Fruit fly (Drosophila melanogaster): ENCODE data around the gene Apc2.

Gene Apc2

DNA sequence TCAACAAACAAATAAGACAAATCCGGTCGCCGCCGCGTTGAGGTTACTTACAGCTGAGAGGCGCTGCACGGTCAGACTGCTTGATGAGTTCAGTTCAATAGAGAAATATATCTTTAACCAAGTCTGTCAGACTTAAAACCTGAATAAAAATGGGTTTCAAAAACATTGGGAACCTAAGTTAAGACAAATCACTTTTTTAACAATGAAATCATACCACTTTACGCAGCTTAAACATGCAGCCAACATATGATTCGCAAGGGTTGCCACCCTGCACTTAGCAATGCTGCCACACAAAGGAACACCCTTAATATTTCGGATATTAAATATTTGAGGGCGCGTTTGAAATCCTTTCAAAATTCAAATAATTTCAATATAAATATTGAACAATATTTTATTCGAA lies 24.9 kb downstream of the Apc2 start, which contains the start of gene CG5515 (continued):
- TF ChIP-seq lilli (GFP tag; optimal IDR thresholded peaks at IDR 0.05) (peak; percentile 88), Dip2 (GFP tag; IDR thresholded peaks at IDR 0.05) (no peak), gsb (GFP tag; IDR thresholded peaks at IDR 0.05) (peak; percentile 72), CG2199 (GFP tag; IDR thresholded peaks at IDR 0.05) (no peak), Dfd (GFP tag; optimal IDR thresholded peaks at IDR 0.05) (no peak), esg (GFP tag; conservative IDR thresholded peaks at IDR 0.05) (peak; percentile 87), sc (optimal IDR thresholded peaks at IDR 0.05) (no peak), sc (GFP tag; optimal IDR thresholded peaks at IDR 0.05) (peak; percentile 20), Ets65A (GFP tag) (peak; percentile 97), CG1024 (GFP tag; IDR thresholded peaks at IDR 0.05) (peak; percentile 51), fd96Cb (tag; optimal IDR thresholded peaks at IDR 0.05) (peak; percentile 49), unc-4 (GFP tag; IDR thresholded peaks at IDR 0.05; ENCODE audit: partially characterized antibody) (peak; percentile 58), Hmx (GFP tag; optimal IDR thresholded peaks at IDR 0.05) (peak; percentile 41), Hr51 (GFP tag; optimal IDR thresholded peaks at IDR 0.05) (peak; percentile 80 to 81), Jarid2 (GFP tag; optimal IDR thresholded peaks at IDR 0.05) (no peak), CG4424 (GFP tag; optimal IDR thresholded peaks at IDR 0.05) (peak; percentile 68), CG15479 (GFP tag; optimal IDR thresholded peaks at IDR 0.05) (no peak), sug (tag; optimal IDR thresholded peaks at IDR 0.05) (peak; percentile 74), Atf3 (GFP tag; optimal IDR thresholded peaks at IDR 0.05) (peak; percentile 70), kay (GFP tag; optimal IDR thresholded peaks at IDR 0.05) (peak; percentile 3), CG2712 (tag; optimal IDR thresholded peaks at IDR 0.05) (peak; percentile 81), Sry-δ (GFP tag; optimal IDR thresholded peaks at IDR 0.05) (peak; percentile 54), dpn (GFP tag; optimal IDR thresholded peaks at IDR 0.05) (peak in 1 of 2 experiments; percentile 82), peb (GFP tag; IDR thresholded peaks at IDR 0.05) (peak; percentile 49), pho (GFP tag; optimal IDR thresholded peaks at IDR 0.05) (peak; percentile 89), CG17361 (GFP tag; IDR thresholded peaks at IDR 0.05) (peak; percentile 65), Dbx (GFP tag; IDR thresholded peaks at IDR 0.05) (peak; percentile 89), CG2129 (GFP tag; IDR thresholded peaks at IDR 0.05; ENCODE audit: partially characterized antibody) (no peak), CG9932 (GFP tag; IDR thresholded peaks at IDR 0.05) (peak; percentile 88), cas (GFP tag; IDR thresholded peaks at IDR 0.05) (0 out of 2 replicates have a peak, but pooled peaks have one; percentile 9), lola (GFP tag; optimal IDR thresholded peaks at IDR 0.05) (peak in 1 of 3 experiments; percentile 84), CG15269 (tag; optimal IDR thresholded peaks at IDR 0.05) (peak; percentile 76), pnt (GFP tag; optimal IDR thresholded peaks at IDR 0.05) (peak; percentile 68), tap (tag; optimal IDR thresholded peaks at IDR 0.05) (no peak), otp (GFP tag; IDR thresholded peaks at IDR 0.05) (peak; percentile 29; the same call in 1 of the 3 replicates), slou (GFP tag; optimal IDR thresholded peaks at IDR 0.05) (no peak), CG1529 (GFP tag; optimal IDR thresholded peaks at IDR 0.05) (no peak), CG9215 (GFP tag; IDR thresholded peaks at IDR 0.05) (peak; percentile 64), CG6813 (GFP tag; optimal IDR thresholded peaks at IDR 0.05) (no peak), Asciz (GFP tag; optimal IDR thresholded peaks at IDR 0.05) (no peak), CG12236 (GFP tag; optimal IDR thresholded peaks at IDR 0.05) (peak; percentile 32), ro (GFP tag; IDR thresholded peaks at IDR 0.05) (peak; percentile 36; the same call in 1 of the 2 replicates), NfI (GFP tag; optimal IDR thresholded peaks at IDR 0.05) (peak; percentile 80), CG18764 (GFP tag; optimal IDR thresholded peaks at IDR 0.05) (peak; percentile 95), CG17912 (GFP tag; optimal IDR thresholded peaks at IDR 0.05) (no peak), ssp (GFP tag; IDR thresholded peaks at IDR 0.05) (peak; percentile 80), CG15601 (tag; optimal IDR thresholded peaks at IDR 0.05) (peak; percentile 76), twi (tag; optimal IDR thresholded peaks at IDR 0.05) (peak; percentile 41), Chrac-16 (GFP tag; optimal IDR thresholded peaks at IDR 0.05) (peak; percentile 69), CG12219 (GFP tag; optimal IDR thresholded peaks at IDR 0.05) (peak; percentile 3), CG10979 (tag; optimal IDR thresholded peaks at IDR 0.05) (peak; percentile 84)

Measured in whole organism, embryonic.